Fruit fly (Drosophila melanogaster) whole organism, embryonic: Measurements from ENCODE around the gene CG7656.

ENCODE experiments used
- Atf-2 ChIP-seq: fragments of 200-800 bp; sonication (Bioruptor generic); optimal IDR thresholded peaks from 2 replicates; lab custom pipeline; 2016; ENCODE audit warnings: missing biosample characterization, missing genetic modification characterization
- B-H2 ChIP-seq: fragments of 200-800 bp; sonication (Bioruptor generic); optimal IDR thresholded peaks from 2 replicates; lab custom pipeline; 2018; ENCODE audit warnings: missing biosample characterization, mild to moderate bottlenecking, missing genetic modification characterization
- Bdp1 ChIP-seq: fragments of 200-800 bp; sonication (Bioruptor generic); optimal IDR thresholded peaks from 3 replicates; lab custom pipeline; 2016; ENCODE audit warnings: missing biosample characterization, missing genetic modification characterization
- CG1024 ChIP-seq: fragments of 200-800 bp; sonication (Bioruptor generic); IDR thresholded peaks from 2 replicates; pipeline ENCODE4 v1.3.6; 2022; ENCODE audit warnings: missing biosample characterization, missing genetic modification characterization
- CG11093 ChIP-seq: fragments of 200-800 bp; sonication (Bioruptor generic); IDR thresholded peaks from 3 replicates; pipeline ENCODE4 v1.3.6; 2022; ENCODE audit warnings: missing biosample characterization, missing genetic modification characterization
- CG11247 ChIP-seq: fragments of 200-800 bp; sonication (Bioruptor generic); IDR thresholded peaks from 2 replicates; pipeline ENCODE4 v1.3.6; 2022; ENCODE audit warnings: missing biosample characterization, missing genetic modification characterization
- CG11560 ChIP-seq: fragments of 200-800 bp; sonication (Bioruptor generic); IDR thresholded peaks from 3 replicates; pipeline ENCODE4 v1.3.6; 2022; ENCODE audit warnings: missing biosample characterization, missing genetic modification characterization
- CG11695 ChIP-seq: fragments of 200-800 bp; sonication (Bioruptor generic); IDR thresholded peaks from 3 replicates; pipeline ENCODE4 v1.3.6; 2022; ENCODE audit warnings: missing biosample characterization, missing genetic modification characterization
- CG12071 ChIP-seq: fragments of 200-800 bp; sonication (Bioruptor generic); optimal IDR thresholded peaks from 3 replicates; lab custom pipeline; 2018; ENCODE audit warnings: missing biosample characterization, mild to moderate bottlenecking, missing genetic modification characterization
- CG13123 ChIP-seq: fragments of 200-800 bp; sonication (Bioruptor generic); optimal IDR thresholded peaks from 2 replicates; lab custom pipeline; 2016; ENCODE audit warnings: missing biosample characterization, missing genetic modification characterization
- CG14710 ChIP-seq: fragments of 200-800 bp; sonication (Bioruptor generic); optimal IDR thresholded peaks from 3 replicates; lab custom pipeline; 2019; ENCODE audit warnings: missing biosample characterization, mild to moderate bottlenecking, missing genetic modification characterization, moderate library complexity
- CG2116 ChIP-seq: fragments of 200-800 bp; sonication (Bioruptor generic); optimal IDR thresholded peaks from 3 replicates; lab custom pipeline; 2018; ENCODE audit warnings: missing biosample characterization, mild to moderate bottlenecking, missing genetic modification characterization
- CG30403 ChIP-seq: fragments of 200-800 bp; sonication (Bioruptor generic); optimal IDR thresholded peaks from 3 replicates; lab custom pipeline; 2016; ENCODE audit warnings: missing biosample characterization, missing genetic modification characterization
- CG3995 ChIP-seq: fragments of 200-800 bp; sonication (Bioruptor generic); optimal IDR thresholded peaks from 3 replicates; lab custom pipeline; 2016; ENCODE audit warnings: missing biosample characterization, missing genetic modification characterization
- CG6654 ChIP-seq: fragments of 200-800 bp; sonication (Bioruptor generic); optimal IDR thresholded peaks from 2 replicates; lab custom pipeline; 2017; ENCODE audit warnings: missing biosample characterization, mild to moderate bottlenecking, missing genetic modification characterization
- CG7372 ChIP-seq: fragments of 200-800 bp; sonication (Bioruptor generic); IDR thresholded peaks from 2 replicates; pipeline ENCODE4 v1.3.6; 2022; ENCODE audit warnings: missing biosample characterization, missing genetic modification characterization
- Deaf1 ChIP-seq: fragments of 200-800 bp; optimal IDR thresholded peaks from 3 replicates; lab custom pipeline; 2019; ENCODE audit warnings: missing biosample characterization, mild to moderate bottlenecking, missing genetic modification characterization, moderate library complexity
- Doc2 ChIP-seq: fragments of 200-800 bp; sonication (Bioruptor generic); IDR thresholded peaks from 2 replicates; pipeline ENCODE4 v1.3.6; 2022; ENCODE audit warnings: missing biosample characterization, missing genetic modification characterization
- HLH54F ChIP-seq: fragments of 200-800 bp; sonication (Bioruptor generic); optimal IDR thresholded peaks from 3 replicates; lab custom pipeline; 2016; ENCODE audit warnings: missing biosample characterization, missing genetic modification characterization
- Hmx ChIP-seq: fragments of 200-800 bp; sonication (Bioruptor generic); optimal IDR thresholded peaks from 2 replicates; lab custom pipeline; 2016; ENCODE audit warnings: missing biosample characterization, missing genetic modification characterization
- Hr3 ChIP-seq: fragments of 200-800 bp; sonication (Bioruptor generic); optimal IDR thresholded peaks from 3 replicates; lab custom pipeline; 2016; ENCODE audit warnings: missing biosample characterization, missing genetic modification characterization
- Hr51 ChIP-seq, 2 experiments: fragments of 200-800 bp; sonication (Bioruptor generic); optimal IDR thresholded peaks; 2 replicates in 1 of 2; 3 replicates in 1 of 2; lab custom pipeline; 2016 to 2018; ENCODE audit warnings: missing biosample characterization in 2 of 2, missing genetic modification characterization in 2 of 2, mild to moderate bottlenecking in 1 of 2, moderate library complexity in 1 of 2
- Meics ChIP-seq: fragments of 200-800 bp; sonication (Bioruptor generic); optimal IDR thresholded peaks from 2 replicates; lab custom pipeline; 2017; ENCODE audit warnings: missing biosample characterization, mild to moderate bottlenecking, missing genetic modification characterization
- Mrtf ChIP-seq: fragments of 200-800 bp; sonication (Bioruptor generic); IDR thresholded peaks from 3 replicates; pipeline ENCODE4 v1.3.6; 2022; ENCODE audit warnings: missing biosample characterization, missing genetic modification characterization
- Nf-YA ChIP-seq: fragments of 200-800 bp; sonication (Bioruptor generic); IDR thresholded peaks from 2 replicates; pipeline ENCODE4 v1.3.6; 2022; ENCODE audit warnings: missing biosample characterization, missing genetic modification characterization
- Opbp ChIP-seq: fragments of 200-800 bp; sonication (Bioruptor generic); IDR thresholded peaks from 3 replicates; pipeline ENCODE4 v1.3.6; 2022; ENCODE audit warnings: missing biosample characterization, missing genetic modification characterization; ENCODE audit not compliant: partially characterized antibody
- Optix ChIP-seq: fragments of 200-800 bp; sonication (Bioruptor generic); IDR thresholded peaks from 3 replicates; pipeline ENCODE4 v1.3.6; 2022; ENCODE audit warnings: missing biosample characterization, missing genetic modification characterization
- Sry-δ ChIP-seq: fragments of 200-800 bp; sonication (Bioruptor generic); optimal IDR thresholded peaks from 2 replicates; lab custom pipeline; 2016; ENCODE audit warnings: missing biosample characterization, missing genetic modification characterization
- Vsx1 ChIP-seq: fragments of 200-800 bp; sonication (Bioruptor generic); optimal IDR thresholded peaks from 2 replicates; lab custom pipeline; 2017; ENCODE audit warnings: missing biosample characterization, mild to moderate bottlenecking, missing genetic modification characterization, missing genetic modification reagents
- amos ChIP-seq: fragments of 200-800 bp; sonication (Bioruptor generic); IDR thresholded peaks from 2 replicates; pipeline ENCODE4 v1.3.6; 2022; ENCODE audit warnings: missing biosample characterization, missing genetic modification characterization; ENCODE audit not compliant: partially characterized antibody
- ash1 ChIP-seq: fragments of 200-800 bp; sonication (Bioruptor generic); optimal IDR thresholded peaks from 2 replicates; lab custom pipeline; 2018; ENCODE audit warnings: missing biosample characterization, mild to moderate bottlenecking, missing genetic modification characterization
- bsh ChIP-seq, 2 experiments: fragments of 200-800 bp; sonication (Bioruptor generic); optimal IDR thresholded peaks; 2 replicates each; lab custom pipeline; 2017 to 2018; ENCODE audit warnings: mild to moderate bottlenecking in 2 of 2, missing biosample characterization in 2 of 2, missing genetic modification characterization in 2 of 2, moderate library complexity in 1 of 2
- da ChIP-seq: fragments of 200-800 bp; sonication (Bioruptor generic); optimal IDR thresholded peaks from 2 replicates; lab custom pipeline; 2016; ENCODE audit warnings: missing biosample characterization, missing genetic modification characterization
- emc ChIP-seq: fragments of 200-800 bp; sonication (Bioruptor generic); optimal IDR thresholded peaks from 2 replicates; lab custom pipeline; 2016; ENCODE audit warnings: missing biosample characterization, missing genetic modification characterization
- ems ChIP-seq: fragments of 200-800 bp; sonication (Bioruptor generic); optimal IDR thresholded peaks from 3 replicates; lab custom pipeline; 2016; ENCODE audit warnings: missing biosample characterization, missing genetic modification characterization
- eyg ChIP-seq: fragments of 200-800 bp; sonication (Bioruptor generic); optimal IDR thresholded peaks from 3 replicates; lab custom pipeline; 2016; ENCODE audit warnings: missing biosample characterization, missing genetic modification characterization
- fd64A ChIP-seq: fragments of 200-800 bp; sonication (Bioruptor generic); optimal IDR thresholded peaks from 3 replicates; lab custom pipeline; 2018; ENCODE audit warnings: missing biosample characterization, mild to moderate bottlenecking, missing genetic modification characterization
- fru ChIP-seq: fragments of >200 bp; optimal IDR thresholded peaks from 2 replicates; lab custom pipeline; 2017
- gcm ChIP-seq: fragments of 200-800 bp; sonication (Bioruptor generic); optimal IDR thresholded peaks from 2 replicates; lab custom pipeline; 2019; ENCODE audit warnings: missing biosample characterization, mild to moderate bottlenecking, missing genetic modification characterization, moderate library complexity
- hb ChIP-seq: fragments of 200-800 bp; sonication (Bioruptor generic); IDR thresholded peaks from 3 replicates; pipeline ENCODE4 v1.3.6; 2022; ENCODE audit warnings: missing biosample characterization, missing genetic modification characterization; ENCODE audit not compliant: partially characterized antibody
- mirr ChIP-seq: fragments of 200-800 bp; sonication (Bioruptor generic); optimal IDR thresholded peaks from 3 replicates; lab custom pipeline; 2018; ENCODE audit warnings: missing biosample characterization, mild to moderate bottlenecking, missing genetic modification characterization
- nerfin-2 ChIP-seq: fragments of 200-800 bp; sonication (Bioruptor generic); IDR thresholded peaks from 2 replicates; pipeline ENCODE4 v1.3.6; 2022; ENCODE audit warnings: missing biosample characterization, missing genetic modification characterization; ENCODE audit not compliant: partially characterized antibody
- phol ChIP-seq: fragments of 200-800 bp; sonication (Bioruptor generic); optimal IDR thresholded peaks from 3 replicates; lab custom pipeline; 2018; ENCODE audit warnings: missing biosample characterization, mild to moderate bottlenecking, missing genetic modification characterization, moderate library complexity
- pros ChIP-seq: fragments of 200-800 bp; sonication (Bioruptor generic); optimal IDR thresholded peaks from 3 replicates; lab custom pipeline; 2019; ENCODE audit warnings: missing biosample characterization, mild to moderate bottlenecking, missing genetic modification characterization, moderate library complexity
- tll ChIP-seq, 2 experiments: fragments of 200-800 bp in 1 of 2; fragments of >200 bp in 1 of 2; sonication (Bioruptor generic) in 1 of 2; optimal IDR thresholded peaks; 2 replicates each; lab custom pipeline; 2017 to 2019; ENCODE audit warnings: missing biosample characterization in 2 of 2, missing genetic modification characterization in 2 of 2, mild to moderate bottlenecking in 1 of 2, moderate library complexity in 1 of 2
- trh ChIP-seq: fragments of 200-800 bp; sonication (Bioruptor generic); optimal IDR thresholded peaks from 2 replicates; lab custom pipeline; 2016; ENCODE audit warnings: missing biosample characterization, missing genetic modification characterization
- tx ChIP-seq: fragments of 200-800 bp; sonication (Bioruptor generic); optimal IDR thresholded peaks from 2 replicates; lab custom pipeline; 2016; ENCODE audit warnings: missing biosample characterization, missing genetic modification characterization
- zf30C ChIP-seq: fragments of 200-800 bp; sonication (Bioruptor generic); optimal IDR thresholded peaks from 3 replicates; lab custom pipeline; 2018; ENCODE audit warnings: missing biosample characterization, mild to moderate bottlenecking, missing genetic modification characterization

Gene CG7656

DNA sequence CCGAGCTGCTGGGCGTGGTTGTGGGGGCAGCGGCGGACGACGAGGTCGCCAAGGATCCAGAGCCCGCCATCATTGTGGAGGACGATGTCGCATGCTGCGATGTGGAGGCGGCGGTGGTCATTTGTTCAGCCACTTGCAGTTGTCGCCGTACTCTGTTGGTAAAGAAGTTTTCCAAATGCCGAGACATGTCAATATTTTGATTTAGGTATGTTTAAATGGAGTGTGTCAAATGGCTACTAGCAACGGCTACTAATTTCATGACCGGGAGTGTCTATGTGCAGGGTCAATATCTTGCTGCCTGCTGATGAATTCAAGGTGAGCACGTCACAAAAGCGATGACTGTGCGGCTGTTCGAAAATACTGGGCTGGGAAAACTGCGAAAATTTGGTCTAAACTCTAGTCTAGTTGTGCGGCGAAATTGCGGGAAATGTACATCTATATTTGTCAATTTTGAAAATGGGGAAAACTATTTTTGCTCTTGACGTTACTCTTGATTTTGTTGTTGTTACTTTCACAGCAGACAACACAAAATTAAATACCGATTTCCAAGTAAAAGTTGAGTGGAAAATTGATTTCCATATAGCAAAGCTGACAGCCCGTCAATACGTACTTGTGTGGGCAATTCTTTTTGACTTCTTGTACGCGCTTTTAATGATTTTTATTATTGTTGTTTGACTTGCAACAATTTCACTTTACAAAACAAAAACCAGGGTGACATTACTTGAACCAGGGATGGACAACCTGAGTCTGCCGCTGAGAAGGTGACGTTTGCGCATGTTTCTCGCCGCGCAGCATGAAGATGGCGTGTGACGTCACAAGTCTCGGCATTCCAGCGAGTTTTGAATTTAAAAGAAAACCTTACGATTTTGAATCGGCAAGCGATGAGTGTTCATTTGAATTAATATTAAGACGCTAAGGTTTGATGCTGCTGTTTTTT is at the start of gene CG7656 (continued):
- TF ChIP-seq tll (GFP tag; optimal IDR thresholded peaks at IDR 0.05; lab: Kevin White, UChicago), result peak in 1 of 2 experiments; percentile 36
- no peak for TF ChIP-seq Deaf1 (tag; lab: Kevin White, UChicago)
- TF ChIP-seq CG6654 (GFP tag; lab: Kevin White, UChicago), result no peak
- TF ChIP-seq Vsx1 (GFP tag; lab: Kevin White, UChicago), result no peak
- TF ChIP-seq Nf-YA (GFP tag; lab: Robert Waterston, UW), result peak; percentile 62
- TF ChIP-seq CG11093 (GFP tag; lab: Robert Waterston, UW), result no peak
- peak; percentile 59 for TF ChIP-seq CG3995
- TF ChIP-seq Optix (GFP tag; lab: Robert Waterston, UW), result peak; percentile 48; the same call in 2 of the 3 replicates
- TF ChIP-seq CG11247 (GFP tag; lab: Robert Waterston, UW), result peak; percentile 74
- no peak for TF ChIP-seq Doc2 (GFP tag; lab: Robert Waterston, UW)
- peak; percentile 67 for TF ChIP-seq tx (GFP tag; lab: Kevin White, UChicago)
- TF ChIP-seq Hmx (GFP tag; lab: Kevin White, UChicago), result no peak
- no peak for TF ChIP-seq nerfin-2
- TF ChIP-seq fru, result no peak
- no peak for TF ChIP-seq gcm (GFP tag; lab: Kevin White, UChicago)
- peak in 1 of 2 experiments; percentile 34 for TF ChIP-seq bsh (GFP tag; optimal IDR thresholded peaks at IDR 0.05; lab: Kevin White, UChicago)
- TF ChIP-seq CG13123, result peak; percentile 20
- TF ChIP-seq Mrtf (GFP tag; lab: Robert Waterston, UW), result peak; percentile 54; the same call in 2 of the 3 replicates
- TF ChIP-seq phol (tag; lab: Kevin White, UChicago), result peak; percentile 41
- TF ChIP-seq da (GFP tag; lab: Kevin White, UChicago), result peak; percentile 43
- no peak for TF ChIP-seq Opbp (GFP tag; lab: Robert Waterston, UW)
- TF ChIP-seq fd64A (GFP tag; lab: Kevin White, UChicago), result no peak
- peak; percentile 47 for TF ChIP-seq emc (GFP tag; lab: Kevin White, UChicago)
- no peak for TF ChIP-seq Meics (GFP tag; lab: Kevin White, UChicago)
- TF ChIP-seq zf30C (GFP tag; lab: Kevin White, UChicago), result peak; percentile 18
- peak; percentile 68 for TF ChIP-seq CG7372 (GFP tag; lab: Robert Waterston, UW)
- no peak for TF ChIP-seq trh
- peak; percentile 35 for TF ChIP-seq mirr
- peak; percentile 82 for TF ChIP-seq HLH54F (GFP tag; lab: Kevin White, UChicago)
- TF ChIP-seq Sry-δ, result peak; percentile 42
- TF ChIP-seq CG2116 (GFP tag; lab: Kevin White, UChicago), result peak; percentile 51
- TF ChIP-seq Atf-2 (GFP tag; lab: Kevin White, UChicago), result peak; percentile 71
- TF ChIP-seq ash1, result peak; percentile 44
- peak; percentile 4 to 82 for TF ChIP-seq Hr51 (GFP tag; optimal IDR thresholded peaks at IDR 0.05; lab: Kevin White, UChicago)
- no peak; the same call in 1 of the 2 replicates for TF ChIP-seq amos (GFP tag; lab: Robert Waterston, UW)
- no peak for TF ChIP-seq pros (GFP tag; lab: Kevin White, UChicago)
- peak; percentile 45 for TF ChIP-seq Hr3
- TF ChIP-seq CG11560, result no peak
- TF ChIP-seq CG30403 (GFP tag; lab: Kevin White, UChicago), result peak; percentile 75
- TF ChIP-seq Bdp1 (GFP tag; lab: Kevin White, UChicago), result peak; percentile 64
- peak; percentile 36 for TF ChIP-seq CG12071
- 0 out of 3 replicates have a peak, but pooled peaks have one; percentile 29 for TF ChIP-seq hb
- peak; percentile 60 for TF ChIP-seq eyg (GFP tag; lab: Kevin White, UChicago)
- TF ChIP-seq CG11695, result peak; percentile 72; the same call in 2 of the 3 replicates
- no peak for TF ChIP-seq CG14710 (tag; lab: Kevin White, UChicago)
- peak; percentile 85 for TF ChIP-seq ems
- TF ChIP-seq CG1024 (GFP tag; lab: Robert Waterston, UW), result peak; percentile 58
- peak; percentile 84 for TF ChIP-seq B-H2 (GFP tag; lab: Kevin White, UChicago)
